Worm (Caenorhabditis elegans): ENCODE data around the gene sams-4.
A peak's percentile ranks its signal among the peaks of the same experiment; 100 is the strongest.

The sams-4 gene

ce11 chrIV:5839178-5839577 is 7.0 kb downstream of the sams-4 start, which contains the start of gene C06E7.2:
TSS of gene C06E7.2 (plus strand) at chrIV:5839478.
- no peak for TF ChIP-seq fkh-10 (GFP tag; optimal IDR thresholded peaks at IDR 0.05)
- TF ChIP-seq lin-13 (GFP tag; optimal IDR thresholded peaks at IDR 0.05): no peak
- no peak for TF ChIP-seq mab-9 (GFP tag; IDR thresholded peaks at IDR 0.05)
- TF ChIP-seq tbx-2 (tag; optimal IDR thresholded peaks at IDR 0.05): no peak
- TF ChIP-seq ceh-90 (tag; optimal IDR thresholded peaks at IDR 0.05): no peak
- TF ChIP-seq efl-3 (GFP tag; optimal IDR thresholded peaks at IDR 0.05): no peak
- no peak for TF ChIP-seq fkh-4 (tag; optimal IDR thresholded peaks at IDR 0.05; ENCODE audit: borderline replicate concordance)
- no peak for TF ChIP-seq zag-1 (tag; optimal IDR thresholded peaks at IDR 0.05)
- TF ChIP-seq ceh-82 (tag; optimal IDR thresholded peaks at IDR 0.05): no peak
- TF ChIP-seq snu-23 (GFP tag; optimal IDR thresholded peaks at IDR 0.05): no peak
- TF ChIP-seq blmp-1 (tag; optimal IDR thresholded peaks at IDR 0.05): no peak
- no peak for TF ChIP-seq hlh-4 (tag; optimal IDR thresholded peaks at IDR 0.05)
- TF ChIP-seq xbp-1 (tag; optimal IDR thresholded peaks at IDR 0.05): no peak
- TF ChIP-seq unc-98 (GFP tag; IDR thresholded peaks at IDR 0.05): no peak
- no peak for TF ChIP-seq Y116A8C.19 (tag; optimal IDR thresholded peaks at IDR 0.05; ENCODE audit: borderline replicate concordance)

ce11 chrIV:5834182-5834581 is 12.0 kb downstream of the sams-4 start:
- peak; percentile 21 for TF ChIP-seq lin-14 (GFP tag; optimal IDR thresholded peaks at IDR 0.05)
- TF ChIP-seq ets-5 (GFP tag; IDR thresholded peaks at IDR 0.05): no peak

ce11 chrIV:5832801-5833200 is 13.4 kb downstream of the sams-4 start:
- no peak for TF ChIP-seq grh-1 (GFP tag; IDR thresholded peaks at IDR 0.05)
- TF ChIP-seq elt-3 (tag; optimal IDR thresholded peaks at IDR 0.05): no peak
- no peak for TF ChIP-seq nhr-20 (tag; optimal IDR thresholded peaks at IDR 0.05)
- no peak for TF ChIP-seq lin-35 (GFP tag; optimal IDR thresholded peaks at IDR 0.05)
- no peak for TF ChIP-seq ceh-90 (tag; optimal IDR thresholded peaks at IDR 0.05)

ce11 chrIV:5824493-5824892 is 21.7 kb downstream of the sams-4 start, which contains the start of gene egal-1:
TSS of gene egal-1 (plus strand) at chrIV:5824793.
- TF ChIP-seq elt-2 (tag; optimal IDR thresholded peaks at IDR 0.05) (no peak), ama-1 (optimal IDR thresholded peaks at IDR 0.05) (no peak), mab-9 (GFP tag; IDR thresholded peaks at IDR 0.05) (no peak), efl-3 (GFP tag; optimal IDR thresholded peaks at IDR 0.05) (no peak), sptf-1 (tag; optimal IDR thresholded peaks at IDR 0.05) (no peak), snpc-4 (tag; optimal IDR thresholded peaks at IDR 0.05) (no peak), aha-1 (tag; optimal IDR thresholded peaks at IDR 0.05) (no peak), unc-86 (tag; optimal IDR thresholded peaks at IDR 0.05) (no peak), Y116A8C.19 (tag; optimal IDR thresholded peaks at IDR 0.05; ENCODE audit: borderline replicate concordance) (no peak), lin-15B (tag; optimal IDR thresholded peaks at IDR 0.05) (no peak), ceh-90 (tag; optimal IDR thresholded peaks at IDR 0.05) (no peak), blmp-1 (tag; optimal IDR thresholded peaks at IDR 0.05) (no peak), nhr-90 (tag; optimal IDR thresholded peaks at IDR 0.05; ENCODE audit: poor library complexity) (no peak)

- no peak for TF ChIP-seq C34B4.2 (tag; optimal IDR thresholded peaks at IDR 0.05)
- no peak for TF ChIP-seq irx-1 (tag; optimal IDR thresholded peaks at IDR 0.05)
- TF ChIP-seq blmp-1 (tag; optimal IDR thresholded peaks at IDR 0.05): no peak
- TF ChIP-seq elt-3 (tag; optimal IDR thresholded peaks at IDR 0.05): no peak
- TF ChIP-seq lin-14 (GFP tag; optimal IDR thresholded peaks at IDR 0.05): peak; percentile 80
- no peak for TF ChIP-seq ceh-88 (GFP tag; IDR thresholded peaks at IDR 0.05)
- TF ChIP-seq aly-2 (tag; optimal IDR thresholded peaks at IDR 0.05): no peak
- no peak for TF ChIP-seq ceh-63 (GFP tag; optimal IDR thresholded peaks at IDR 0.05)
- no peak for TF ChIP-seq hlh-17 (GFP tag; optimal IDR thresholded peaks at IDR 0.05; ENCODE audit: borderline replicate concordance)
- TF ChIP-seq C04F5.9 (tag; optimal IDR thresholded peaks at IDR 0.05): no peak
- TF ChIP-seq ets-5 (GFP tag; IDR thresholded peaks at IDR 0.05): no peak
- TF ChIP-seq alr-1 (tag; optimal IDR thresholded peaks at IDR 0.05; ENCODE audit: borderline replicate concordance): no peak
- TF ChIP-seq lin-15B (tag; optimal IDR thresholded peaks at IDR 0.05): no peak
- no peak for TF ChIP-seq pag-3 (tag; optimal IDR thresholded peaks at IDR 0.05; ENCODE audit: borderline replicate concordance, insufficient read depth)
- TF ChIP-seq egl-27 (tag; optimal IDR thresholded peaks at IDR 0.05): no peak
- TF ChIP-seq jun-1 (tag; optimal IDR thresholded peaks at IDR 0.05): no peak
- TF ChIP-seq grh-1 (GFP tag; IDR thresholded peaks at IDR 0.05): no peak
- no peak for TF ChIP-seq zag-1 (tag; optimal IDR thresholded peaks at IDR 0.05)
- TF ChIP-seq unc-98 (GFP tag; IDR thresholded peaks at IDR 0.05): no peak
- no peak for TF ChIP-seq ceh-82 (tag; optimal IDR thresholded peaks at IDR 0.05)
- TF ChIP-seq F16B12.6 (tag; optimal IDR thresholded peaks at IDR 0.05): no peak
- peak; percentile 15 for TF ChIP-seq nhr-85 (tag)
- no peak for TF ChIP-seq snpc-4 (tag; optimal IDR thresholded peaks at IDR 0.05)
- TF ChIP-seq lin-39 (tag; optimal IDR thresholded peaks at IDR 0.05): no peak
- no peak for TF ChIP-seq mef-2 (tag; optimal IDR thresholded peaks at IDR 0.05)
Observed at ce11 chrIV:5821997-5822396, 24.2 kb downstream of the sams-4 start.
